Worm (Caenorhabditis elegans): Measurements from ENCODE around the gene gpa-8.

- no peak for TF ChIP-seq unc-62 (GFP tag; optimal IDR thresholded peaks at IDR 0.05)
- no peak for TF ChIP-seq ham-2 (GFP tag; optimal IDR thresholded peaks at IDR 0.05)
- TF ChIP-seq ceh-83 (GFP tag; optimal IDR thresholded peaks at IDR 0.05): no peak
- no peak for TF ChIP-seq mep-1 (tag; optimal IDR thresholded peaks at IDR 0.05)
- TF ChIP-seq mab-5 (tag; optimal IDR thresholded peaks at IDR 0.05): no peak
- TF ChIP-seq lsy-2 (tag; optimal IDR thresholded peaks at IDR 0.05): no peak
- no peak for TF ChIP-seq flh-1 (GFP tag; optimal IDR thresholded peaks at IDR 0.05)
- no peak for TF ChIP-seq blmp-1 (tag; optimal IDR thresholded peaks at IDR 0.05)
- no peak for TF ChIP-seq ztf-11 (tag; optimal IDR thresholded peaks at IDR 0.05)
- TF ChIP-seq zip-8 (tag; optimal IDR thresholded peaks at IDR 0.05): no peak
- TF ChIP-seq nhr-237 (tag; optimal IDR thresholded peaks at IDR 0.05): no peak
- no peak for TF ChIP-seq nhr-76 (tag; optimal IDR thresholded peaks at IDR 0.05)
These were observed 28.2 kb downstream of the gpa-8 start, which contains the start of gene cyc-2.2 for ce11 chrV:12612118-12612517.
